Worm (Caenorhabditis elegans) whole organism, late embryonic: ENCODE data around the gene str-86.

Experiments
- C08G9.2 ChIP-seq: sonication (generic microtip); optimal IDR thresholded peaks from 2 replicates; lab custom pipeline; 2016; ENCODE audit warnings: mild to moderate bottlenecking, missing genetic modification characterization, moderate library complexity, missing compliant biosample characterization
- ceh-14 ChIP-seq: sonication (generic microtip); optimal IDR thresholded peaks from 2 replicates; lab custom pipeline; 2016; ENCODE audit warnings: missing genotype, missing genetic modification characterization, missing compliant biosample characterization
- ceh-18 ChIP-seq: sonication (generic microtip); optimal IDR thresholded peaks from 2 replicates; lab custom pipeline; 2016; ENCODE audit warnings: missing genetic modification characterization, missing compliant biosample characterization
- ceh-24 ChIP-seq: sonication (generic microtip); optimal IDR thresholded peaks from 2 replicates; lab custom pipeline; 2016; ENCODE audit warnings: mild to moderate bottlenecking, missing genetic modification characterization, missing compliant biosample characterization
- ceh-31 ChIP-seq: sonication (generic microtip); optimal IDR thresholded peaks from 2 replicates; lab custom pipeline; 2016; ENCODE audit warnings: missing genetic modification characterization, missing compliant biosample characterization
- ceh-9 ChIP-seq: sonication (generic microtip); optimal IDR thresholded peaks from 2 replicates; lab custom pipeline; 2016; ENCODE audit warnings: mild to moderate bottlenecking, missing genetic modification characterization, inconsistent platforms, missing compliant biosample characterization
- che-1 ChIP-seq: sonication (generic microtip); optimal IDR thresholded peaks from 2 replicates; lab custom pipeline; 2016; ENCODE audit warnings: mild to moderate bottlenecking, missing genetic modification characterization, missing compliant biosample characterization
- gmeb-2 ChIP-seq: sonication (generic microtip); optimal IDR thresholded peaks from 2 replicates; lab custom pipeline; 2016; ENCODE audit warnings: missing genetic modification characterization, inconsistent platforms, missing compliant biosample characterization
- madf-2 ChIP-seq: sonication (generic microtip); optimal IDR thresholded peaks from 2 replicates; lab custom pipeline; 2017; ENCODE audit warnings: missing genetic modification characterization, missing compliant biosample characterization
- nhr-11 ChIP-seq: fragments of 150-350 bp; optimal IDR thresholded peaks from 2 replicates; lab custom pipeline; 2014; ENCODE audit warnings: missing biosample characterization, missing genetic modification characterization
- pag-3 ChIP-seq: sonication (generic microtip); optimal IDR thresholded peaks from 2 replicates; lab custom pipeline; 2016; ENCODE audit warnings: missing compliant biosample characterization, missing genetic modification characterization, borderline replicate concordance
- sdc-2 ChIP-seq: sonication (generic microtip); optimal IDR thresholded peaks from 2 replicates; lab custom pipeline; 2016; ENCODE audit warnings: missing genotype, missing genetic modification characterization, missing compliant biosample characterization
- unc-55 ChIP-seq: sonication (generic microtip); optimal IDR thresholded peaks from 2 replicates; lab custom pipeline; 2017; ENCODE audit warnings: missing biosample characterization, missing genetic modification reagents, missing genetic modification characterization
- unc-86 ChIP-seq: sonication (generic microtip); optimal IDR thresholded peaks from 2 replicates; lab custom pipeline; 2016; ENCODE audit warnings: missing genetic modification characterization, missing compliant biosample characterization

- no peak for TF ChIP-seq ceh-24 (tag; lab: Kevin White, UChicago)
- TF ChIP-seq ceh-31, result no peak
- TF ChIP-seq pag-3, result no peak
- TF ChIP-seq ceh-14 (tag; lab: Kevin White, UChicago), result no peak
- TF ChIP-seq madf-2 (tag; lab: Kevin White, UChicago), result no peak
- TF ChIP-seq ceh-9 (tag; lab: Kevin White, UChicago), result no peak
- no peak for TF ChIP-seq gmeb-2 (tag; lab: Kevin White, UChicago)
- TF ChIP-seq unc-86 (tag; lab: Kevin White, UChicago), result no peak
- TF ChIP-seq nhr-11, result no peak
- no peak for TF ChIP-seq unc-55 (GFP tag; lab: Kevin White, UChicago)
- TF ChIP-seq C08G9.2 (tag; lab: Kevin White, UChicago), result no peak
- TF ChIP-seq ceh-18 (tag; lab: Kevin White, UChicago), result no peak
- TF ChIP-seq sdc-2 (tag; lab: Kevin White, UChicago), result no peak
- TF ChIP-seq che-1 (tag; lab: Kevin White, UChicago), result no peak
Measured at ce11 chrV:8948365-8948764, 35.1 kb downstream of the str-86 start.
